Fruit fly (Drosophila melanogaster): ENCODE measurements around the gene CG1750.
A peak's percentile ranks its signal among the peaks of the same experiment; 100 is the strongest.

The CG1750 gene

DNA sequence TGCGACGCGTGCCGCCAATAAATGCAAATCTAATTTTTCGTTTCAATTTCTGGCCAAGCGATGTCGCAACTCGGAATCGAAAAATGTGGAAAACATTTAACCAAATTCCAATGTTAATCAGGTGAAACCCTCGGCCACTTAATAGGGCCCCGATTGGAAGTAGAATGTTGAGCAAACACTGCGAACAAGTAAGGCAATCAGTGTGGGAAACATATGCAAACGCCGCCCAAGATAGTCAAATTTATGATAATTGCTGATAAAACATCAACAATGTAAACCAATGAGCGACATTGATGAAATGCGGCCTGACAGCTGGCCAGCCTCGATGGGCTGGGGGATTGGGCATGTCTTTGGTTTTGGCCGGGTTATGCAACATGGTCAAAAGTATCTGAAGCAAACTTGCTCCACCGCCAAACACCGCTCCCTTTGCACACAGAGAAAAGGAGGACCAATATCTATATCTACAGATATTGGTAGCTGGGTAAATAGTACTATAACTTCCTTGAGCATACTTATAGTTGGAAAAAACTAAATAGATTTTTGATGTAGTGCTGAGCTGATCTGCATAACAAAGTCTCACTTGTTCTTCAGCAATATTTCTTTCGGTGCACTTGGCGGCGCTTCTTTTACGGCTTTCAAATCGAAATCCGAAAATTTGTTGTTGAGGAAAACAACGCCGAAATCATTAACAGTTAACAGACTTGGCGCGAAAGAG is 7.3 kb downstream of the CG1750 start (continued):
- no peak for TF ChIP-seq br (GFP tag; optimal IDR thresholded peaks at IDR 0.05)
- TF ChIP-seq foxo (GFP tag; optimal IDR thresholded peaks at IDR 0.05) = peak in 1 of 2 experiments; percentile 15
- TF ChIP-seq HLH106 (tag; optimal IDR thresholded peaks at IDR 0.05) = peak; percentile 29

dm6 chr3R:31245785-31246184 is 8.9 kb downstream of the CG1750 start:
- TF ChIP-seq br (GFP tag; optimal IDR thresholded peaks at IDR 0.05) (no peak), Mio (GFP tag; optimal IDR thresholded peaks at IDR 0.05) (no peak), HLH106 (tag; optimal IDR thresholded peaks at IDR 0.05) (no peak), sv (GFP tag; optimal IDR thresholded peaks at IDR 0.05) (no peak), psq (GFP tag; optimal IDR thresholded peaks at IDR 0.05) (no peak), jim (GFP tag; optimal IDR thresholded peaks at IDR 0.05) (no peak), Dfd (GFP tag; optimal IDR thresholded peaks at IDR 0.05) (no peak), brk (GFP tag; optimal IDR thresholded peaks at IDR 0.05) (no peak), Vsx2 (GFP tag; optimal IDR thresholded peaks at IDR 0.05; ENCODE audit: partially characterized antibody) (no peak), rgr (GFP tag; optimal IDR thresholded peaks at IDR 0.05) (no peak), Hr83 (GFP tag; optimal IDR thresholded peaks at IDR 0.05; ENCODE audit: poor library complexity, severe bottlenecking) (no peak)

dm6 chr3R:31243079-31243668 is 11.5 kb downstream of the CG1750 start:
- TF ChIP-seq woc (GFP tag; optimal IDR thresholded peaks at IDR 0.05) (no peak), usp (GFP tag; optimal IDR thresholded peaks at IDR 0.05) (no peak), GATAd (GFP tag; optimal IDR thresholded peaks at IDR 0.05) (no peak), ey (GFP tag; optimal IDR thresholded peaks at IDR 0.05) (no peak), Vsx2 (GFP tag; optimal IDR thresholded peaks at IDR 0.05; ENCODE audit: partially characterized antibody) (no peak), h (GFP tag; optimal IDR thresholded peaks at IDR 0.05) (no peak), foxo (GFP tag; optimal IDR thresholded peaks at IDR 0.05) (no peak), N (GFP tag; optimal IDR thresholded peaks at IDR 0.05) (no peak), CG32264 (GFP tag; optimal IDR thresholded peaks at IDR 0.05) (no peak)

DNA sequence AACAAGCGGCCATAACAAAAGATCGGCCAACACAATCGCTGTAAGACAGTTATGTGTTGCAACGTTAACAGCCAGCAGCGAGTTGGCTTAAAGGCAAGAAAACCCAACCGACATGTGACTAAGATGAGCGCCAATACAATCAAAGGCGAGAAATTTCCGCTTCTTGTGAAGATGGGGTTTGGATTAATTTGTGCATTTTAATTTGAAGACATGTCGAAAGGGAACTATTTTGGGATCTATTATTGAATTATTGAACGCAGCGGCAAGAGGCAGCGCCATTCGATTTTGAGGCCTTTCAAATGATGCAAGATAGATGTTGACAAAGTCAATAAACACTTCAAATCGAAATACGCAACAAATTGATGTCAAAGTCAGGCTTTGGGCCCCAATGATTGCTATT is 13.6 kb downstream of the CG1750 start:
- no peak for TF ChIP-seq fru (GFP tag; optimal IDR thresholded peaks at IDR 0.05)
- no peak for TF ChIP-seq CG9705 (GFP tag; optimal IDR thresholded peaks at IDR 0.05)

DNA sequence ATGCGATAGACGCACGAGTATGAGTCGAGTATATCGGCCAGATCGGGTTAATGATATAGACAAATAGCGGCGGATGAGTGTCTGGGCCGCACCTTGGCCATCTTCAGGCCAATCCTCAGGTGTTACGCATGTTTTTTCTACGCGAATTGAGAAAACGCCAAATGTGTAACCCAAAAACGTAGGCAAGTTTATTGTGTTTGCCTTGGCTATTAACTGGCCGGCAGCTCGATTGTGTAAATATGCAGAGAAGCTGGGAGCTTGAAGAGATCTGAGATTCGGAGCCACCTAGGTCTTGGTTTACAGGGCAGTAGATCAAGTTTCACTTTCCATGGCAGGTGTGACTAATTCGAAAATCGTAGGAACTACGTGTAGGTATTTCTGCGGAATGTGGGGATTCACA is 14.7 kb downstream of the CG1750 start:
- TF ChIP-seq h (GFP tag; optimal IDR thresholded peaks at IDR 0.05) (no peak), sv (GFP tag; optimal IDR thresholded peaks at IDR 0.05) (no peak), usp (GFP tag; optimal IDR thresholded peaks at IDR 0.05) (no peak), dmrt93B (GFP tag; optimal IDR thresholded peaks at IDR 0.05) (no peak), CG9705 (GFP tag; optimal IDR thresholded peaks at IDR 0.05) (no peak), Dfd (GFP tag; optimal IDR thresholded peaks at IDR 0.05) (no peak), ey (GFP tag; optimal IDR thresholded peaks at IDR 0.05) (no peak), Hr78 (GFP tag; optimal IDR thresholded peaks at IDR 0.05) (no peak), rgr (GFP tag; optimal IDR thresholded peaks at IDR 0.05) (no peak), Jra (GFP tag; optimal IDR thresholded peaks at IDR 0.05) (no peak), jim (GFP tag; optimal IDR thresholded peaks at IDR 0.05) (no peak), Rel (GFP tag; optimal IDR thresholded peaks at IDR 0.05) (no peak), Rel (tag; optimal IDR thresholded peaks at IDR 0.05) (no peak)

DNA sequence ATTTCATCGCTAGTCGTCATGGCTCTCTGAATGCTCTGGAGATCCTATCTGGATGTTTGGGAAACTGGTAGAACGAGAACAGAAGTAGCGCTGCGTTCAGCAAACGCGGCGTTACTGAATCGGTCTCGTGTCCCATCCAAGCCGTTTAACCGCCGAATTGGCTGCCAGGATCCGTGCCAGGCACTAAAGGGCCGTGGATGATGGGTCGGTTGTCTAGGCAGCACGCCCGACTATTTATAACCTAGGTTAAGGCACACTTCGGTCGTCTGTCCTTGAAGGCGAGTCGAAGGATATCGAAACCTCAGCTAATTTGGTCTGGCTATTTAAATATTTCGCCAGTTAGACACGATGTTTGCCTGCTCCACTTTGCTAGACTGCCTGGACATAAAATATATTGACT is 19.4 kb downstream of the CG1750 start, which contains the start of gene CG15564:
Gene CG15564 (minus strand): TSS at position 101 of the 400 bp plus-strand sequence.
- no peak for TF ChIP-seq brk (GFP tag; optimal IDR thresholded peaks at IDR 0.05)

DNA sequence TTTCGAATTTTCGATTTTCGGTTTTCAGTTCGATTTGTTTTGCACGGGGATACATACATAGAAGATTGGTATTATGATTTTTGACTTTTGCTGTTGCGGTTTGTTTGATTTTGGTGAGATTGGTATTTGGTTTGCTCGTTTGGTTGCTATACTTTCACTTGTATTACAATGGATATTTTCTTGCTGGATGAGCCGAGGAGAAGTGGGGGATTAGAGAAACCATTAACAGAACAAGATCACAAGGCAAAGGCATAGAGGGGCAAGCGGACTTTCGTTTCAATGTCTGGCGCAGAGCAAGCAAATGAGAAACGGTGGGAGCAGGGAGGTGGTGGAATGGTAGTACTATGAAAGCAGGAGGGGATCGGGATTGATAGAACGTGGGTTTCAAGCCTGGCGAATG is 22.5 kb downstream of the CG1750 start, which contains the start of gene CG15563:
Gene CG15563 (minus strand): TSS at position 101 of the 400 bp plus-strand sequence.
- TF ChIP-seq rgr (GFP tag; optimal IDR thresholded peaks at IDR 0.05) (no peak), sage (GFP tag; optimal IDR thresholded peaks at IDR 0.05) (no peak), h (GFP tag; optimal IDR thresholded peaks at IDR 0.05) (no peak), Mio (GFP tag; optimal IDR thresholded peaks at IDR 0.05) (no peak), usp (GFP tag; optimal IDR thresholded peaks at IDR 0.05) (no peak), dl (GFP tag; optimal IDR thresholded peaks at IDR 0.05; ENCODE audit: insufficient read depth in 1 of 2, partially characterized antibody in 2 of 2) (no peak), fru (GFP tag; optimal IDR thresholded peaks at IDR 0.05) (no peak), sv (GFP tag; optimal IDR thresholded peaks at IDR 0.05) (no peak), dmrt93B (GFP tag; optimal IDR thresholded peaks at IDR 0.05) (no peak), dsf (GFP tag; optimal IDR thresholded peaks at IDR 0.05; ENCODE audit: borderline replicate concordance) (no peak), br (GFP tag; optimal IDR thresholded peaks at IDR 0.05) (no peak), Rel (GFP tag; optimal IDR thresholded peaks at IDR 0.05) (no peak), Rel (tag; optimal IDR thresholded peaks at IDR 0.05) (no peak), GATAd (GFP tag; optimal IDR thresholded peaks at IDR 0.05) (no peak), Hnf4 (GFP tag; optimal IDR thresholded peaks at IDR 0.05) (no peak), psq (GFP tag; optimal IDR thresholded peaks at IDR 0.05) (no peak), N (GFP tag; optimal IDR thresholded peaks at IDR 0.05) (no peak), CG9705 (GFP tag; optimal IDR thresholded peaks at IDR 0.05) (no peak), foxo (GFP tag; optimal IDR thresholded peaks at IDR 0.05) (no peak), OdsH (GFP tag; optimal IDR thresholded peaks at IDR 0.05) (no peak), ey (GFP tag; optimal IDR thresholded peaks at IDR 0.05) (no peak)

All from whole organism, wandering third instar larva.